Fruit fly (Drosophila melanogaster): ENCODE results near the gene CG2120.

CG2120 gene

DNA sequence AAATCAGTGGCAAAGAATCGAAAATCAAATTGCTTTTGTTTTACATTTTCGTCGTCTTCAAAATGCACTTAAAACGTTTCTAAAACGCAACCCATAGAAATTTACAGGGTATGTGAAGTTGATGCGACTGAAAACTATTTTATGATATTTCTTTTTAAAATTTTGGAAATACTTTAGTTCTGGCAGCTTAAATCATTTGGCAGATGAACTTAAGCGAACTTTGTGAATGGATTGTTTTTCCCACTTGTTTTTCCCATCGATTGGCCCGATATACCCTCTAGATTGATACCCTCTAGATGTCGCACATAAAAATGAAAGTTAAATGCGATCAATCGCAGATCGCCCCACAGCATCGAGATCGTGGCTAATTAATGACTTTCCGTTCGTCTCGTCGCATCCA, 9.5 kb upstream of the CG2120 start:
- no peak for TF ChIP-seq Sin3A (optimal IDR thresholded peaks at IDR 0.05)
- no peak for TF ChIP-seq h (optimal IDR thresholded peaks at IDR 0.05)
- no peak for TF ChIP-seq insv (optimal IDR thresholded peaks at IDR 0.05)
- TF ChIP-seq Myc (optimal IDR thresholded peaks at IDR 0.05), result no peak
- TF ChIP-seq psq (optimal IDR thresholded peaks at IDR 0.05), result no peak
- TF ChIP-seq ttk (optimal IDR thresholded peaks at IDR 0.05), result no peak

DNA sequence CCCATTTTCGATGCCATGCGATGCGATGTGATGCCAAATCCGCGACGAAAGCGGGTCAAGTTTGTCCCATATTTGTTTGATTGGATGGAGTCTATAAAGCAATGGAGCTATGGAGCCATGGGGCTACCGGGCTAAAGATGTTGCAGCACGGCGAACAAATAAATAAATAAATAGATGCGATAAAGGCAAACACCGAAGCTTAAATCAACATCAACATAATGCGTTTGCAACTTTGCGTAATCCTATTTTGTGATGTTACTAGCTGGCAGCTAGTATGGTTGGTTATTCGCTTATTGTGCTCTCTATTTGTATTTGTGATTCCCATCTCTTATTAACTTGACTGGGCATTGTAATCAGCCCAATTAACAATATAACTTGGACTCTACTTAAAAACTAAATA, 7.5 kb upstream of the CG2120 start:
- TF ChIP-seq insv (optimal IDR thresholded peaks at IDR 0.05) (no peak), Sin3A (optimal IDR thresholded peaks at IDR 0.05) (no peak), Myc (optimal IDR thresholded peaks at IDR 0.05) (no peak), h (optimal IDR thresholded peaks at IDR 0.05) (no peak), psq (optimal IDR thresholded peaks at IDR 0.05) (no peak), ttk (optimal IDR thresholded peaks at IDR 0.05) (no peak)

DNA sequence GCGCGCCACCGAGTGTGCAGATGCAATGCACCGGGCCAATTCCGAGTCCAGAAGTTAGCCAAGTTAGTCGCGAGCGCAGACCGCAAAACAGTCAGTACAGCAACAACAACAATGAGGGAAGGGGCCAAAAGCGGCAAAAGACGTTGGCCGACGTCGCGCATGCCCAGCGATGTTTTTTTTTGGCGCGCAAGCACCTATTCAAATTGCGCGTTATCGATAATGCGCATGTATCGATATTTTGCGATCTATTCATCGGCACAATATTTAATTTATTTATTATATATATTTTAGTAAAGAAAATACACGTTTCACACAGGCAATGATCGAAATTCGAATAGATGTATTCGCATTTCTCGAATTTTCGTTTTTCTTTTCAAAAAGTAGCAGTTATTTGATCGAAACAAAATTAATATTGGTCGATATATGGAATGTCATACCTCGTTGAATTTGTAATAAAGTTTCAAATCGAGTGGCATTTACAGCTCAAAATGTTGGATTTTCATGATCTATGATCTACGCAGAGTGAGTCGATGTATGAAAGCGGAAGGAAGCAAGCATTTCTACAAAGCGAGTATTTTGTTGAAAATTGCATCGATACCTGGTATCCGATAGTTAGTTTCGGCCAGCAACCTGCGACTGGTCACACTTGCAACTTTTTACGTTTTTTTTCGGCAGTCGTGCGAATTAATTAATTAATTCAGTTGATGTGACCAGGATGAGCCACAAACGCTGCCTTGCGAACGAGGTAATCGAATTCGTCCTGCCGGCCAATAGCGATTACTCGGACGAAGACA, 6.2 kb upstream of the CG2120 start, which contains the start of gene CG2116:
Gene CG2116, plus strand, starts transcription at position 609 of the 794 bp plus-strand sequence.
- no peak for TF ChIP-seq insv (optimal IDR thresholded peaks at IDR 0.05)
- TF ChIP-seq Sin3A (optimal IDR thresholded peaks at IDR 0.05), result no peak
- no peak for TF ChIP-seq psq (optimal IDR thresholded peaks at IDR 0.05)
- TF ChIP-seq Myc (optimal IDR thresholded peaks at IDR 0.05), result no peak
- TF ChIP-seq ttk (optimal IDR thresholded peaks at IDR 0.05), result no peak
- TF ChIP-seq h (optimal IDR thresholded peaks at IDR 0.05), result no peak

DNA sequence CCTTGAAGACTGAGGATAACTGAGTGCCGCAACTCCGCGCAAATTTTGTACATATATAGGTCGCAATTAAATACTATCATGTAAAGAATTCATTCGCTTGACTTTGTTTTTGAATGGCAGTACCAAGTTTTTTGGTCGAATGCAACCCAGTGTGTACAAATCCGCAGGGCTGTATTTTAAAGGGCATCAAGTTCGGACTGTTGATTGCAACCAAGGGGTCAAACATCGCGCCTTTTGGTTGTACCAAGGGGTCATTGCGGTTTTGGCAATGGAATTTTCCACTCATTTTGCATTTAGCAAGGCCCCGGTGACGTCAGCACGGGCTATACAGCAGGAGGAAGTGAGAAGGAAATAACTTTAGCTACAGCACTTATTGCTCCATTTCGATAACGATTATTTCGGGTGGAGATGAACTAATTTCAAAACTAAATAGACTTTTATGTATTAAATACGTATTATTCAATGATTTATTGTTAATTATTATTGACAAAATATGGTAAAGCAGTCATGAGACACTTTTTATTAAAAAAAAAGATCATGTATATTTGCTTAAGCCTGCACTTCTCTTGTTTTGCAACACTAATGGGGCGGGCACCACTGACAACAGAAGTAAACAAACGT, 3.8 kb upstream of the CG2120 start, which contains the start of gene CG10958:
Gene CG10958, plus strand, starts transcription at position 593 of the 621 bp plus-strand sequence.
- no peak for TF ChIP-seq insv (optimal IDR thresholded peaks at IDR 0.05)
- no peak for TF ChIP-seq ttk (optimal IDR thresholded peaks at IDR 0.05)
- TF ChIP-seq Myc (optimal IDR thresholded peaks at IDR 0.05), result no peak
- TF ChIP-seq h (optimal IDR thresholded peaks at IDR 0.05), result no peak
- no peak for TF ChIP-seq psq (optimal IDR thresholded peaks at IDR 0.05)
- TF ChIP-seq Sin3A (optimal IDR thresholded peaks at IDR 0.05), result no peak

DNA sequence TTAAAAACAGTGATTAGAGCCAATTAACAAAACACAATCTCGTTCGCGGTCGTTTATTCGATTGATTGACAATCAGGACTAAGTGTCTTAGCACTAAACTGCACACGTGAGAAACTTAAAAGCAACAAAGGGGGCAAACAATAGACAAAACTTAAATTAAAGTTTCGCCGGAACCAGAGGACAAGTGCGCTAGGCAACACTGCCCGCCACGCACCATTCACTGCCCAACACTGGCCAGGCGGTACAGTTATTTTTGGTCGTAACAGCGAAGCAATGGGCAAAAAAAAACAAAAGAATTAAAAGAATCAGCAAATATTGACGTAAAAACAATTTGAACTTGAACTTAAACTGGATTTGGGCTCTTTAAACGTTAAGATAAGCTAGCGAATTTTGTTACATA, 1.7 kb downstream of the CG2120 start:
- TF ChIP-seq ttk (optimal IDR thresholded peaks at IDR 0.05) (no peak), h (optimal IDR thresholded peaks at IDR 0.05) (no peak), Myc (optimal IDR thresholded peaks at IDR 0.05) (no peak), Sin3A (optimal IDR thresholded peaks at IDR 0.05) (no peak), psq (optimal IDR thresholded peaks at IDR 0.05) (no peak), insv (optimal IDR thresholded peaks at IDR 0.05) (no peak)

DNA sequence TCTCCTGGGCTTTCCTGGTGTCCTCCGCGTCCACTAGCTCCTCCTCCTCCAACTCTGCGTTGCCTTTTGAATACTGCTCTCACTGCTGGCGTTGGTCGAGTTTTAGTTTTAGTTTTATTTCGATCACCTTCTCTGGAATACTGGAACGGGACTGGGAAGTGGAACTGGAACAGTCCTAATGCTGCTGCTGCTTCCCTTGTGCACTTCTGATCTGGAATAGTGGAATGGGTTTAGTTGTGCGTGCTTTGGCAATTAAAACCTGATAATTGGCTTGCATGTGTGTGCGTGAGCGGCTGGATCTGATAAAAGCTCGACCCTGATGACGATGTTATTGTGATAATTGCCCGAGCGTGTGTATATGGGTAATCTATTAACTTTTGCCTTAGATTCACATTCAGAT, 5.1 kb downstream of the CG2120 start:
- no peak for TF ChIP-seq psq (optimal IDR thresholded peaks at IDR 0.05)
- TF ChIP-seq Myc (optimal IDR thresholded peaks at IDR 0.05), result no peak
- TF ChIP-seq ttk (optimal IDR thresholded peaks at IDR 0.05), result no peak
- TF ChIP-seq h (optimal IDR thresholded peaks at IDR 0.05), result no peak
- TF ChIP-seq insv (optimal IDR thresholded peaks at IDR 0.05), result no peak
- TF ChIP-seq Sin3A (optimal IDR thresholded peaks at IDR 0.05), result no peak

DNA sequence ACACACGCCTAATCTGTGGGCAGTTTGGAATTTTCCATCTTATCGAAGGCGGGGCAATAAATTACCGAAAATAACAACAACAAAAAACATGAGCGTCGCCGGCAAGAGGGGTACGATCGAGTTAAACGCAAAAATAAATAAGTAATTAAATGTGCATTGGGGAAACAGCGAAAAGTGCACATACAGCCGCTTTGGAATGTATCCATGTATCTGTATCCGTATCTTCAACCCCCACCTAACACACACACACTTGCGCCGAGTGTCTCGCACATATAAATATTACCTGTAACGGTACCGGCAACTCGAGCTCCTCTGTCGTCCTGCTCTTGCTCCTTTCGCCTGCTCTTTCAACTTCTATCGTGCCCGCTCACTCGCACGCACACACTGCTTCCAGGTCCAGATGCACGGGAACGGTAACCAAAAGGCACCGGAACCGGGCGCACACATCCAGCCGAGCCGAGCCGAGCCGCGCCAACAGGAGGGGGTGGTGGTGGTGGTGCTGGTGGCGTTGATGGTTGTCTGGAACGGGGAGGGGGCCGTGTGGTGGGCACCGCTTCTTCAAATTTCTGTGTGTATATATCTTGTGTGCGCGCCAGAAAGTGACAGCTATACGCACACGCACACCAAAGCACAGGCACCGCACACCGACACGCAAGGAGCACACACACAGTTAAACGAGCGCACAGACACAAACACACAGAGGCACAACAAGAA, 5.9 kb downstream of the CG2120 start:
- TF ChIP-seq psq (optimal IDR thresholded peaks at IDR 0.05) (no peak), h (optimal IDR thresholded peaks at IDR 0.05) (no peak), Myc (optimal IDR thresholded peaks at IDR 0.05) (no peak), insv (optimal IDR thresholded peaks at IDR 0.05) (no peak), Sin3A (optimal IDR thresholded peaks at IDR 0.05) (no peak), ttk (optimal IDR thresholded peaks at IDR 0.05) (no peak)

DNA sequence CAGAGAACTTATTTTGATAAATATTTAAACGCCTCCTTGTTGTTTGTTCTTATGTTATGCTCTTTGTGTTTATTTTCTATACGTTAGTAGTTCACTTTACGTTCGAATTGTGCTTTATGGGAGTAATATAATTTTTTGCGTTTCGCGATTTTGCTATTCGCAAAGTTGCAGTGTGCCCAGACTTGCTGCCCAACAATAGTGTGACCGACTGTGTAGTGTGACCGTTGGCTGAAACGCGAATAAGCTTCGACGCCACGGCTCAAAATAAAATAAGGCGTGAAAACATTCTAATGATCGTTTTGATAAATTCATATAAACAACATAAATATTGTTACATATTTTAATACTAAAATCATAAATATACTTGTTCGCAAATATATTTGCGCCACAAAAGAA, 6.4 kb downstream of the CG2120 start, which contains the start of gene Smox:
Gene Smox, minus strand, starts transcription at position 213 of the 396 bp plus-strand sequence.
- no peak for TF ChIP-seq psq (optimal IDR thresholded peaks at IDR 0.05)
- TF ChIP-seq insv (optimal IDR thresholded peaks at IDR 0.05), result no peak
- TF ChIP-seq Sin3A (optimal IDR thresholded peaks at IDR 0.05), result no peak
- no peak for TF ChIP-seq Myc (optimal IDR thresholded peaks at IDR 0.05)
- TF ChIP-seq ttk (optimal IDR thresholded peaks at IDR 0.05), result no peak
- no peak for TF ChIP-seq h (optimal IDR thresholded peaks at IDR 0.05)

DNA sequence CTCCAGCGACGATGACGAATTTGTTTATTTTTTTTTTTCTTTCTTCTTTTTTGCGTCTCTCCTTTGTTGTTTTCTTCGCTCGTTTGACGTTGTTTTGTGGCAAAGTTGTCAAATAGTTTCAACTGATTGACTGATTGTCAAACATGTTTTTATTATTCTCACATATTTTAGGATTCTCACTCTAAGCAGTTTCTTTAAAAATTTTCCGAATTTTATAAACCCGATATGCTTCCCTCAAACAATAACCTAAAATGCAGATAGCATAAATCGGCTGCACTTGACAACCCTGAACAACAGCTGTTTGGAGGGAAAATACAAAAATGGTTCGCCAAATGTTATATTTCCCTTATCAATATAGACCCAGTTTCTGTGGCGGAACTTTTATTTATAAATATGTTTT, 7.9 kb downstream of the CG2120 start, which contains the start of gene CG17982:
Gene CG17982, minus strand, starts transcription at position 299 of the 400 bp plus-strand sequence.
- no peak for TF ChIP-seq Sin3A (optimal IDR thresholded peaks at IDR 0.05)
- TF ChIP-seq psq (optimal IDR thresholded peaks at IDR 0.05), result peak; percentile 13
- no peak for TF ChIP-seq Myc (optimal IDR thresholded peaks at IDR 0.05)

DNA sequence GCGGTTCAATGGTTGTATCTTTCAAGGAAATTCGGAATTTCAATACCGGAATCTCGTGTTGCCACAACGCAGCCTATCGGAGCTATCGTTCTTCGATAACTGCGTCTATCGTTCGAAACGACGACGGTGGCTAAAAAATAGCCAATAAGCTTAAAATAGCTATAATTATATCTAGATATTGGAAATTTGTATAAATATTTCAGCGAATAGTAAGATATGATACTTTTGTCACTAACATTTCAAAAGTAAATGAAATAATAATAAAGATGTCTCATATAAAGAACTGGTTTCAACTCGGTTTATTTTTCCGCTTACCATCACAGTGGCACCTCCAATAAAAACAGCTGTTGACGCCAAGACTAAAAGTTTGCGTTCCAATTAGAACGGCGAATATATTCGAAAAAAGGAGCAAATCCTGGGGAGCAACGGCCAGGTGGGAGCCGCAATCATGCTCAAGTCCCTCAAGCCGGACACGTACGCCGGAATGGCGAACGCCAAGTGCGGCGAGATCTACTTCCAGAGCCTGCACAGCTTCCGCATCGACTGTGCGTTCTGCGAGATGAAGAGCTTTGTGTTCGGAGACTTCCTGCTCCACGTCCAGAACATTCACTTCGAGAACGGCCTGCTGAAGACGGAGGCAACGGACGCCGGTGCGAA, 10.0 kb downstream of the CG2120 start, which contains the start of the genes alpha-PheRS and CG2129:
Gene alpha-PheRS, minus strand, starts transcription at position 102 of the 657 bp plus-strand sequence.
Gene CG2129, plus strand, starts transcription at position 339 of the 657 bp plus-strand sequence.
- TF ChIP-seq h (optimal IDR thresholded peaks at IDR 0.05) (no peak), Sin3A (optimal IDR thresholded peaks at IDR 0.05) (no peak), psq (optimal IDR thresholded peaks at IDR 0.05) (no peak), ttk (optimal IDR thresholded peaks at IDR 0.05) (no peak), insv (optimal IDR thresholded peaks at IDR 0.05) (no peak), Myc (optimal IDR thresholded peaks at IDR 0.05) (no peak)

DNA sequence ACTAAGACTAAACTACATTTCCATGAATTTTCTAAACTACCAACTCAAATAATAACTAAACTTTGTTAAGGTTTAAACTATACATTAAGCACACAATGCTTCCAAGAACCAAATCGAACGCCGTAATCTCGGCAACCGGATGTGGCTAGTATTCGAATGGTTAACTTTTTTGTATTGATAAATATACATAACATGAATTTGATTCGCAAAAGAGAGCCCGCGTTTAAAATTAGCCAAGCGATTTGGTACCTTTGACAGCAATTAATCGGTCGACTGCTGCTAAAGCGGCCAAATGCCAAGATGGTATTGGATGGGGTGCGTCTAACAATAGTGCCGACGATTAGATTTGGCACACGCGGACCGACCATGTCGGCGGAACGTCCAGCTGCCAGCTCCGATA, 12.0 kb downstream of the CG2120 start, which contains the start of gene CG15336:
Gene CG15336, plus strand, starts transcription at position 301 of the 400 bp plus-strand sequence.
- no peak for TF ChIP-seq insv (optimal IDR thresholded peaks at IDR 0.05)
- TF ChIP-seq ttk (optimal IDR thresholded peaks at IDR 0.05), result no peak
- TF ChIP-seq Sin3A (optimal IDR thresholded peaks at IDR 0.05), result no peak
- no peak for TF ChIP-seq psq (optimal IDR thresholded peaks at IDR 0.05)
- TF ChIP-seq h (optimal IDR thresholded peaks at IDR 0.05), result no peak
- TF ChIP-seq Myc (optimal IDR thresholded peaks at IDR 0.05), result no peak
